Worm (Caenorhabditis elegans): ENCODE data around the gene algn-6.
A peak's percentile ranks its signal among the peaks of the same experiment; 100 is the strongest.

ce11 chrII:8028246-8028694 lies 11.3 kb upstream of the algn-6 start:
- TF ChIP-seq C38D4.7 (GFP tag; optimal IDR thresholded peaks at IDR 0.05) (peak; percentile 6), ceh-18 (tag; optimal IDR thresholded peaks at IDR 0.05) (peak; percentile 90), lin-11 (tag; optimal IDR thresholded peaks at IDR 0.05) (no peak), nhr-11 (tag; optimal IDR thresholded peaks at IDR 0.05) (no peak), ceh-30 (tag; optimal IDR thresholded peaks at IDR 0.05) (no peak), pha-4 (tag; optimal IDR thresholded peaks at IDR 0.05) (no peak), ttx-3 (tag; optimal IDR thresholded peaks at IDR 0.05) (no peak), ama-1 (optimal IDR thresholded peaks at IDR 0.05) (no peak), pqm-1 (tag; optimal IDR thresholded peaks at IDR 0.05) (peak; percentile 36), fkh-10 (GFP tag; optimal IDR thresholded peaks at IDR 0.05) (no peak), ceh-22 (tag; optimal IDR thresholded peaks at IDR 0.05) (no peak)

Measured in whole organism, late embryonic.